Fruit fly (Drosophila melanogaster): ENCODE measurements around the gene Prp5.
A peak's percentile ranks its signal among the peaks of the same experiment; 100 is the strongest.

Prp5 gene

dm6 chrX:15344473-15345331 lies at the start of gene Prp5, which contains the start of gene CG12608:
Gene Prp5 (plus strand): TSS chrX:15345169.
Gene CG12608 (minus strand): TSS chrX:15344625.
- TF ChIP-seq OdsH (GFP tag; optimal IDR thresholded peaks at IDR 0.05), result peak; percentile 5
- TF ChIP-seq CG10631 (GFP tag; optimal IDR thresholded peaks at IDR 0.05), result peak; percentile 27
- peak; percentile 34 for TF ChIP-seq svp (GFP tag)
- TF ChIP-seq Blimp-1 (GFP tag; optimal IDR thresholded peaks at IDR 0.05), result no peak
- no peak for TF ChIP-seq fd59A (GFP tag; optimal IDR thresholded peaks at IDR 0.05)
- TF ChIP-seq CG6163 (GFP tag; IDR thresholded peaks at IDR 0.05), result peak; percentile 21; the same call in 1 of the 3 replicates

DNA sequence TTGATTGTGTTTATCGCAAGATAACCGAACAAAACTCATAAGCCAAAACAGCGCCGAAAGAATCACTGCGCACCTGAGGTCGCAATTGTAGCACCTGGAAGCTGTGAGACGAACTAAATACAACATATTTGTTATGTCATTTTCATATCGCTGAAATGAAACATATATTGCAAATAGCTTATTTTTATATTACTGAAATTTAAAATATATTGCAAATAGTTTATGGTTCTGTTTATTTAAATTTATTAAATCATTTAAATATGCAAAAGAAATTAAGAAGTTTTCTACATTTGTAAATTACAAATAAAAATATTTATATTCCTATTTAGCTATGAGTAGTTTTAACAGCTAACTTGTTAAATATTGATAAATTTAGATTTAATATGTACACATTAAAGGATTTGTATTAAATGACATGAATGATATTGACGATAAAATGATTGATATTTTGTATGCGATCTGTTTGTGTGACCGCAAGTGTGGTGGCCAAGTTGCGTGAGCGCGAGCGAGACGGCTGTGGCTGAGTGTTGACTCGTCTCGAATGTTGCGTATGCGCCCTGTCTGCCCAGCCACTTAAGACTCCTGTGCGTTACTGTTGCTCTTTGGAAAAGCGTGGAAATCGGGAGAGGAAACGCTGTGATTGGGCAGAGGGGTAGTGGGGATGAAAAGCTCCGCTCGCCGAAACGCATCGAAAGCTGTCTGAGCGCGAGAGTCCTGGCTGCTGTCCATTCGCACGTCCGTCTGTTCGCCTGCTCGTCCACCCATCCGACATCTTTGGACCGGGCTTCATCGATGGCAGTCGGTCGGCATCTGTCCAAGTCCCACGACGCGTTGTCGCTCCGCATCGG lies 47.8 kb upstream of the Prp5 start, which contains the start of gene gce:
Gene gce, plus strand, starts transcription at position 798 of the 848 bp plus-strand sequence.
- no peak for TF ChIP-seq Blimp-1 (GFP tag; optimal IDR thresholded peaks at IDR 0.05)
- TF ChIP-seq Ets21C (GFP tag; optimal IDR thresholded peaks at IDR 0.05), result no peak
- no peak for TF ChIP-seq CG10631 (GFP tag; optimal IDR thresholded peaks at IDR 0.05)
- TF ChIP-seq CG11762 (GFP tag; optimal IDR thresholded peaks at IDR 0.05; ENCODE audit: insufficient read depth), result no peak
- no peak for TF ChIP-seq Hr38 (GFP tag; optimal IDR thresholded peaks at IDR 0.05)
- TF ChIP-seq fd59A (GFP tag; optimal IDR thresholded peaks at IDR 0.05), result no peak
- TF ChIP-seq net (GFP tag; optimal IDR thresholded peaks at IDR 0.05), result peak; percentile 20
- 0 out of 3 replicates have a peak, but pooled peaks have one; percentile 7 for TF ChIP-seq CG6163 (GFP tag; IDR thresholded peaks at IDR 0.05)
- TF ChIP-seq topi (GFP tag; optimal IDR thresholded peaks at IDR 0.05), result no peak
- TF ChIP-seq Smox (GFP tag; optimal IDR thresholded peaks at IDR 0.05), result peak; percentile 9
- no peak for TF ChIP-seq vri (GFP tag; optimal IDR thresholded peaks at IDR 0.05)
- peak; percentile 28 for TF ChIP-seq CG3032 (tag; optimal IDR thresholded peaks at IDR 0.05)
- TF ChIP-seq Eip75B (GFP tag; optimal IDR thresholded peaks at IDR 0.05), result no peak
- TF ChIP-seq ss (GFP tag; optimal IDR thresholded peaks at IDR 0.05), result no peak
- no peak for TF ChIP-seq lz (GFP tag; optimal IDR thresholded peaks at IDR 0.05)
- TF ChIP-seq CG7368 (GFP tag; optimal IDR thresholded peaks at IDR 0.05), result no peak
- TF ChIP-seq Ets96B (tag; optimal IDR thresholded peaks at IDR 0.05), result no peak
- TF ChIP-seq Gug (GFP tag; IDR thresholded peaks at IDR 0.05), result no peak
- no peak for TF ChIP-seq acj6 (GFP tag; optimal IDR thresholded peaks at IDR 0.05)
- TF ChIP-seq CG4318 (GFP tag; optimal IDR thresholded peaks at IDR 0.05), result no peak
- no peak for TF ChIP-seq pdm3 (GFP tag; optimal IDR thresholded peaks at IDR 0.05)
- no peak for TF ChIP-seq Hr39 (GFP tag; optimal IDR thresholded peaks at IDR 0.05)
- TF ChIP-seq Eip78C (GFP tag), result peak; percentile 48
- no peak; the same call in 2 of the 3 replicates for TF ChIP-seq CG8119 (GFP tag; IDR thresholded peaks at IDR 0.05)
- peak; percentile 19 for TF ChIP-seq eg (GFP tag; IDR thresholded peaks at IDR 0.05)
- TF ChIP-seq CG10669 (GFP tag; optimal IDR thresholded peaks at IDR 0.05), result no peak
- no peak for TF ChIP-seq CG6854 (GFP tag; optimal IDR thresholded peaks at IDR 0.05)
- no peak for TF ChIP-seq Sox14 (GFP tag; optimal IDR thresholded peaks at IDR 0.05)
- 0 out of 2 replicates have a peak, but pooled peaks have one; percentile 27 for TF ChIP-seq CG15336 (GFP tag; IDR thresholded peaks at IDR 0.05)
- no peak for TF ChIP-seq Met (GFP tag; optimal IDR thresholded peaks at IDR 0.05)
- no peak for TF ChIP-seq CG3919 (GFP tag; optimal IDR thresholded peaks at IDR 0.05)
- no peak for TF ChIP-seq Lpt (GFP tag; optimal IDR thresholded peaks at IDR 0.05)
- TF ChIP-seq OdsH (GFP tag; optimal IDR thresholded peaks at IDR 0.05), result no peak
- TF ChIP-seq fd85E (GFP tag; optimal IDR thresholded peaks at IDR 0.05), result no peak
- no peak for TF ChIP-seq cyc (GFP tag; optimal IDR thresholded peaks at IDR 0.05)
- TF ChIP-seq CG9139 (GFP tag; optimal IDR thresholded peaks at IDR 0.05), result no peak
- no peak for TF ChIP-seq Sox15 (GFP tag; optimal IDR thresholded peaks at IDR 0.05)
- TF ChIP-seq svp (GFP tag), result no peak
- TF ChIP-seq dsx (GFP tag; optimal IDR thresholded peaks at IDR 0.05; ENCODE audit: poor library complexity, severe bottlenecking), result no peak
- peak; percentile 57 for TF ChIP-seq CG6276 (GFP tag; optimal IDR thresholded peaks at IDR 0.05)
- TF ChIP-seq CG11902 (GFP tag; optimal IDR thresholded peaks at IDR 0.05), result no peak
- TF ChIP-seq CG8319 (GFP tag; optimal IDR thresholded peaks at IDR 0.05), result no peak
- TF ChIP-seq salr (GFP tag; optimal IDR thresholded peaks at IDR 0.05), result no peak
- no peak for TF ChIP-seq CG6792 (GFP tag; optimal IDR thresholded peaks at IDR 0.05)
- TF ChIP-seq achi (GFP tag; optimal IDR thresholded peaks at IDR 0.05), result peak; percentile 3
- no peak for TF ChIP-seq CG31627 (GFP tag; optimal IDR thresholded peaks at IDR 0.05)
